Fruit fly (Drosophila melanogaster) whole organism: ENCODE results near the gene Qtzl.

ENCODE experiments used
- CG8478 ChIP-seq: fragments of >200 bp; optimal IDR thresholded peaks from 2 replicates; lab custom pipeline; 2018; ENCODE audit warnings: inconsistent platforms
- Dll ChIP-seq: fragments of >200 bp; optimal IDR thresholded peaks from 2 replicates; lab custom pipeline; 2017
- EcR ChIP-seq, 2 experiments: fragments of >200 bp; optimal IDR thresholded peaks; 2 replicates each; lab custom pipeline; 2017; ENCODE audit warnings: missing biosample characterization in 2 of 2, missing genetic modification characterization in 2 of 2, missing genetic modification reagents in 2 of 2
- pan ChIP-seq: fragments of >200 bp; optimal IDR thresholded peaks from 2 replicates; lab custom pipeline; 2017
- psq ChIP-seq: fragments of >200 bp; optimal IDR thresholded peaks from 2 replicates; lab custom pipeline; 2017
- usp ChIP-seq: fragments of >200 bp; optimal IDR thresholded peaks from 2 replicates; lab custom pipeline; 2017; ENCODE audit warnings: missing biosample characterization, missing genetic modification characterization, mixed read lengths

Gene Qtzl

DNA sequence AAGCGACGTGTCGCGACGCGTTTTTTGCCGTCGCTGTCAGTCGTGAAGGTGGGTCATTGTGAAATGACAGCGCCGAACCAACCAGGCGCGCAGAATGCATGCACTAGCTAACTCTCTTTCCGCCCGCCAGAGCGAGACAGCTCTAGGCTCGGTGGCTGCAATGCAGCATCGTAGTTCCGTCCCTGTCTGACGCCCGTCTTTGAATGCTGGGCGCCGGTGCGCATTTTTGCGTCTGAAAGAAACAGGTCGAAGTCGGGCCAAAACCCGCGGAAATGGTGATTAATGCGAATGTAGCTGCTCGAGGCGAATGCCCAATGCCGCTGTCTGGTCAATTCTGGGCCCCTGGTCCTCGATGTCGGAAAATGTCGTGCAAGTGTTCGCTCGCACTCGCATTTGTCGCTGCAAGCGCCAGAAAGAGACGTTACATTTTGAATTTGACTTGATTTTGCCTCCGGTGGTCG lies 11.8 kb downstream of the Qtzl start:
- TF ChIP-seq Dll (lab: Kevin White, UChicago) (peak; percentile 21), EcR (GFP tag; optimal IDR thresholded peaks at IDR 0.05; lab: Kevin White, UChicago) (peak; percentile 60 to 85), CG8478 (peak; percentile 69), usp (GFP tag; lab: Kevin White, UChicago) (no peak), psq (lab: Kevin White, UChicago) (no peak), pan (lab: Kevin White, UChicago) (no peak)

- no peak for TF ChIP-seq EcR (GFP tag; optimal IDR thresholded peaks at IDR 0.05; lab: Kevin White, UChicago)
- TF ChIP-seq CG8478, result no peak
- TF ChIP-seq pan (lab: Kevin White, UChicago), result no peak
- no peak for TF ChIP-seq psq (lab: Kevin White, UChicago)
- TF ChIP-seq Dll (lab: Kevin White, UChicago), result no peak
- no peak for TF ChIP-seq usp (GFP tag; lab: Kevin White, UChicago)
Observed at dm6 chr2L:12007853-12008252, 12.3 kb downstream of the Qtzl start, which contains the start of gene Rh5. Rh5 (plus strand) TSS chr2L:12008153.

DNA sequence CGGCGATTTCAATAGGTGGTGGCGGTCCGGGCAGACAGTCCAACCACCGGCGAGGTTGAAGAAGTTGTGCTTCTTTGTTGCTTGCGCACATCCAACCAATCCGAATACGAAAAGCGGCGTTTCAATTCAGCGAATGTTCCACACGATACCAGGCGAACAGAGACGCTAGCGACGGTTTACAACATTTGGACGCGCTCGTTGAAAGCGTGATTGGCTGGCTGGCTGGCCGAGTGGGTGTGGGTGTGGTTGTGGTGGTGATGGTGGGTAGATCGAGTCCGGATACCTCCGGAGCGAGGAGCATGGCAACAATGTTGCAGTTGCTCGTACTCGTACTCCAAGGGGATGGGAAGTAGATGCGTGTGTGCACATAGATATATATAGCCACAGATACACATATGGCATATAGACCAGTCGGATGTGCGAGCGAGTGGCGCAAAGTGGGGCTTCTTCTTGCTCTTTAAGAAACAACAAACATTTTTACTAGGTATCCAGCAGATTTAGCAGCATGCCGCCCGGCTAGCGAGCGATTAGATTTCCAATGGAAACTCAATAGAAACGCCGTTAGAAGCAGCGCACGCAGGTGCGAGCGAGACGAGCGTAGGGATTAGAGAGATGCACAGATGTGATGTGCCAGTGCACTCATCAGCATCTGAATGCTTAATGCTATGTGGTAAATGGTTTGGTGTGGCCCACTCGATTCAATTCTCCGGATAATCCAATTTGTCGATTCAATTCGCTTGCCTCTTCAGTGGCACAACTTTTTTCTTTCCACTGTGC lies 14.7 kb downstream of the Qtzl start:
- TF ChIP-seq Dll (lab: Kevin White, UChicago) (no peak), usp (GFP tag; lab: Kevin White, UChicago) (no peak), EcR (GFP tag; optimal IDR thresholded peaks at IDR 0.05; lab: Kevin White, UChicago) (peak in 1 of 2 experiments; percentile 54), psq (lab: Kevin White, UChicago) (no peak)

- TF ChIP-seq Dll (lab: Kevin White, UChicago) (peak; percentile 65), EcR (GFP tag; optimal IDR thresholded peaks at IDR 0.05; lab: Kevin White, UChicago) (no peak), pan (lab: Kevin White, UChicago) (no peak), psq (lab: Kevin White, UChicago) (no peak), usp (GFP tag; lab: Kevin White, UChicago) (no peak), CG8478 (peak; percentile 79)
Observed at dm6 chr2L:12010877-12011666, 15.5 kb downstream of the Qtzl start.

dm6 chr2L:12011682-12012655 lies 16.4 kb downstream of the Qtzl start:
- peak; percentile 96 to 98 for TF ChIP-seq EcR (GFP tag; optimal IDR thresholded peaks at IDR 0.05; lab: Kevin White, UChicago)
- TF ChIP-seq usp (GFP tag; lab: Kevin White, UChicago), result no peak
- no peak for TF ChIP-seq CG8478
- peak; percentile 42 for TF ChIP-seq Dll (lab: Kevin White, UChicago)
- no peak for TF ChIP-seq psq (lab: Kevin White, UChicago)
- TF ChIP-seq pan (lab: Kevin White, UChicago), result no peak

dm6 chr2L:12013243-12013642 lies 17.7 kb downstream of the Qtzl start:
- no peak for TF ChIP-seq pan (lab: Kevin White, UChicago)
- TF ChIP-seq EcR (GFP tag; optimal IDR thresholded peaks at IDR 0.05; lab: Kevin White, UChicago), result peak in 1 of 2 experiments; percentile 52

DNA sequence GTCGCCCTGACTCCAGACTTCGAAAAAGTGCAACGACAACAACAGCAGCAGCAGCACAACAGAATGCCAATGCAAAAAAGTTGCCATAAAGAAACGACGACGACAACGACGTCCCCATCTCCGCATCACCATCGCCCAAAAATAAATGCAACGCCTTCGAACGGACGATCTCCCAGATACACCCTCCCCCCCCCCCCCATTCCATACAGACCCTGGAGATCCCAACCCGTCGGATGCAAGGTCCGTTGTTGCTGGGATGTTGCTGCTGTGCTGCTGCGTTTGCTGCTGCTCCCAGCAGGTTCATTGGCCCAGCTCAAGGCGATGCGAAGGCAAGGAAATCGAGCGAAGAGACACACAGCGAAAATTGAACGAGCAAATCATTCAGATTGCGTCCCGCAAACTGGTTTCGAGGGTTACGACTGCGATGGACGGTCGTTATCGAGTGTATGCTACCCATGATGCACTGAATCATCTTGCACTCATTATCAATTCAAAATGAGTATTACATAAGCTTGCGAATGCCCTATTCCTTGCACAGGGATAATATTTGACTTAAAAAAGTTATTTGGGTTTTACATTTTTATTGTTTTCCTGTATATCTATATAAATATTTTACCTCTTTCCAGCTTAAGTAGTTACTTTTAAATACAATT lies 18.3 kb downstream of the Qtzl start:
- no peak for TF ChIP-seq usp (GFP tag; lab: Kevin White, UChicago)
- no peak for TF ChIP-seq psq (lab: Kevin White, UChicago)
- no peak for TF ChIP-seq CG8478
- no peak for TF ChIP-seq pan (lab: Kevin White, UChicago)
- TF ChIP-seq Dll (lab: Kevin White, UChicago), result no peak
- peak in 1 of 2 experiments; percentile 97 for TF ChIP-seq EcR (GFP tag; optimal IDR thresholded peaks at IDR 0.05; lab: Kevin White, UChicago)

dm6 chr2L:12020735-12021134 lies 25.2 kb downstream of the Qtzl start, which contains the start of gene Wdr81:
Wdr81 (minus strand) TSS chr2L:12020960.
- TF ChIP-seq CG8478, result no peak
- TF ChIP-seq psq (lab: Kevin White, UChicago), result no peak
- no peak for TF ChIP-seq EcR (GFP tag; optimal IDR thresholded peaks at IDR 0.05; lab: Kevin White, UChicago)
- TF ChIP-seq pan (lab: Kevin White, UChicago), result no peak
- TF ChIP-seq usp (GFP tag; lab: Kevin White, UChicago), result no peak

- TF ChIP-seq usp (GFP tag; lab: Kevin White, UChicago), result no peak
- TF ChIP-seq psq (lab: Kevin White, UChicago), result no peak
- TF ChIP-seq EcR (GFP tag; optimal IDR thresholded peaks at IDR 0.05; lab: Kevin White, UChicago), result no peak
- TF ChIP-seq Dll (lab: Kevin White, UChicago), result no peak
- TF ChIP-seq CG8478, result no peak
- no peak for TF ChIP-seq pan (lab: Kevin White, UChicago)
Observed at dm6 chr2L:12021193-12021592, 25.7 kb downstream of the Qtzl start.

DNA sequence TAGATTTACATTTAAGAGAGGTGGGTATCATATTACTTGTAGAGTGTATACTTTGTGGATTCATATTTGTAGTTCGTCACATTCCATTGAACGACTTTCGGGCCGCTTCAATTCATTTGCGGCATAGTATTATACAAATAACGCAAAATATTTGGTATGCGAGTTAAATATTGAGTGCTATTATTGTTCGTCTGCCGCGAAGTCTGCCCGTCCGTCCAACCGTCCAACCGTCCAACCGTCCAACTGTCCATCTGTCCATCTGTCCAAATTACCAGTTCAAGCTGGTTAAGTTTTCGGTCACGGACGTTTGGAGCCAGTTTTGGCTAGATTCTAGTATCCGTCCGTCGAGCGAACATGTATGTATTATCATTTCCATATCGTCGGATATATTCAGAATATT lies 28.6 kb downstream of the Qtzl start:
- TF ChIP-seq Dll (lab: Kevin White, UChicago) (no peak), psq (lab: Kevin White, UChicago) (no peak), EcR (GFP tag; optimal IDR thresholded peaks at IDR 0.05; lab: Kevin White, UChicago) (no peak), pan (lab: Kevin White, UChicago) (no peak), CG8478 (no peak), usp (GFP tag; lab: Kevin White, UChicago) (no peak)
